Worm (Caenorhabditis elegans): ENCODE results near the gene pcm-1.

The pcm-1 gene

ce11 chrV:5995598-5995997, 31.9 kb upstream of the pcm-1 start (continued):
- no peak for TF ChIP-seq snpc-1.1 (tag; optimal IDR thresholded peaks at IDR 0.05; ENCODE audit: insufficient read depth)

- TF ChIP-seq attf-5 (GFP tag; optimal IDR thresholded peaks at IDR 0.05) (peak; percentile 54), lin-40 (tag; optimal IDR thresholded peaks at IDR 0.05) (peak; percentile 42), nhr-80 (tag; optimal IDR thresholded peaks at IDR 0.05) (peak; percentile 87), K12H6.12 (tag; optimal IDR thresholded peaks at IDR 0.05) (peak; percentile 22), ceh-100 (GFP tag; IDR thresholded peaks at IDR 0.05) (no peak), lin-35 (GFP tag; optimal IDR thresholded peaks at IDR 0.05) (peak in 1 of 3 experiments; percentile 17), unc-62 (GFP tag; optimal IDR thresholded peaks at IDR 0.05) (peak; percentile 52), F39B2.1 (GFP tag; IDR thresholded peaks at IDR 0.05) (no peak), nfya-2 (GFP tag; IDR thresholded peaks at IDR 0.05) (no peak), let-607 (tag; optimal IDR thresholded peaks at IDR 0.05) (peak; percentile 58 to 87), T07F8.4 (tag; optimal IDR thresholded peaks at IDR 0.05) (no peak), B0261.1 (tag; optimal IDR thresholded peaks at IDR 0.05) (no peak), ets-4 (GFP tag; optimal IDR thresholded peaks at IDR 0.05) (no peak), madf-10 (tag; optimal IDR thresholded peaks at IDR 0.05) (no peak), hmg-1.2 (GFP tag; IDR thresholded peaks at IDR 0.05) (peak; percentile 38; the same call in 1 of the 2 replicates), ceh-27 (GFP tag; optimal IDR thresholded peaks at IDR 0.05) (peak; percentile 27), hmg-20 (GFP tag; IDR thresholded peaks at IDR 0.05) (0 out of 2 replicates have a peak, but pooled peaks have one; percentile 6)
Observed at ce11 chrV:5991490-5992069, 27.9 kb upstream of the pcm-1 start.

ce11 chrV:5990383-5990782, 26.7 kb upstream of the pcm-1 start, which contains the start of gene fut-8:
fut-8 (minus strand) TSS chrV:5990483.
- TF ChIP-seq madf-3 (GFP tag; IDR thresholded peaks at IDR 0.05): no peak
- no peak for TF ChIP-seq sea-2 (GFP tag; IDR thresholded peaks at IDR 0.05)
- TF ChIP-seq aptf-3 (GFP tag; IDR thresholded peaks at IDR 0.05): no peak
- no peak for TF ChIP-seq Y95B8A.8 (GFP tag; IDR thresholded peaks at IDR 0.05)

- TF ChIP-seq madf-3 (GFP tag; IDR thresholded peaks at IDR 0.05) (no peak), zim-3 (tag; optimal IDR thresholded peaks at IDR 0.05) (no peak), F57C9.4 (tag; optimal IDR thresholded peaks at IDR 0.05) (no peak), zfh-2 (GFP tag; conservative IDR thresholded peaks at IDR 0.05) (no peak), B0019.2 (GFP tag; conservative IDR thresholded peaks at IDR 0.05) (no peak), mes-4 (tag; optimal IDR thresholded peaks at IDR 0.05) (no peak), madf-10 (tag; optimal IDR thresholded peaks at IDR 0.05) (no peak), akir-1 (GFP tag; optimal IDR thresholded peaks at IDR 0.05) (no peak), attf-5 (GFP tag; optimal IDR thresholded peaks at IDR 0.05) (no peak), sea-2 (GFP tag; IDR thresholded peaks at IDR 0.05) (no peak), ceh-79 (tag; optimal IDR thresholded peaks at IDR 0.05) (no peak)
Observed at ce11 chrV:5986755-5987154, 23.1 kb upstream of the pcm-1 start, which contains the start of gene C10F3.7. C10F3.7 (minus strand) TSS chrV:5986855.

- TF ChIP-seq snpc-3.4 (tag; optimal IDR thresholded peaks at IDR 0.05): no peak
- TF ChIP-seq pbrm-1 (GFP tag; IDR thresholded peaks at IDR 0.05): no peak
- no peak for TF ChIP-seq ztf-25 (GFP tag; IDR thresholded peaks at IDR 0.05)
- TF ChIP-seq hmg-1.2 (GFP tag; IDR thresholded peaks at IDR 0.05): no peak
- TF ChIP-seq nhr-90 (tag; optimal IDR thresholded peaks at IDR 0.05): no peak
- TF ChIP-seq egl-18 (GFP tag; IDR thresholded peaks at IDR 0.05): no peak
- TF ChIP-seq fkh-3 (tag; optimal IDR thresholded peaks at IDR 0.05): no peak
- TF ChIP-seq die-1 (tag; optimal IDR thresholded peaks at IDR 0.05): no peak
- TF ChIP-seq K12H6.12 (tag; optimal IDR thresholded peaks at IDR 0.05): no peak
- TF ChIP-seq ccch-3 (GFP tag; optimal IDR thresholded peaks at IDR 0.05): no peak
- no peak for TF ChIP-seq madf-3 (GFP tag; IDR thresholded peaks at IDR 0.05)
- TF ChIP-seq Y53F4B.3 (GFP tag; IDR thresholded peaks at IDR 0.05): no peak
- TF ChIP-seq ceh-91 (GFP tag; IDR thresholded peaks at IDR 0.05): no peak
- TF ChIP-seq zim-3 (tag; optimal IDR thresholded peaks at IDR 0.05): no peak
- TF ChIP-seq lin-35 (GFP tag; optimal IDR thresholded peaks at IDR 0.05): no peak
Observed at ce11 chrV:5984244-5984643, 20.6 kb upstream of the pcm-1 start.

Data from whole organism, young adult.